Worm (Caenorhabditis elegans): ENCODE measurements around the gene Y37D8A.4.

- TF ChIP-seq dmd-4 (tag; optimal IDR thresholded peaks at IDR 0.05; ENCODE audit: borderline replicate concordance), result no peak
- no peak for TF ChIP-seq hlh-6 (tag; optimal IDR thresholded peaks at IDR 0.05)
- TF ChIP-seq pat-9 (tag; optimal IDR thresholded peaks at IDR 0.05), result no peak
- TF ChIP-seq ama-1 (optimal IDR thresholded peaks at IDR 0.05), result no peak
- no peak for TF ChIP-seq F13H6.1 (tag; optimal IDR thresholded peaks at IDR 0.05)
- TF ChIP-seq ceh-9 (tag; optimal IDR thresholded peaks at IDR 0.05), result no peak
- no peak for TF ChIP-seq tbx-7 (tag; optimal IDR thresholded peaks at IDR 0.05)
- TF ChIP-seq sdc-2 (tag; optimal IDR thresholded peaks at IDR 0.05), result no peak
- TF ChIP-seq dve-1 (tag; optimal IDR thresholded peaks at IDR 0.05), result no peak
- TF ChIP-seq che-1 (tag; optimal IDR thresholded peaks at IDR 0.05), result no peak
- no peak for TF ChIP-seq nhr-11 (tag; optimal IDR thresholded peaks at IDR 0.05)
These were observed 31.0 kb downstream of the Y37D8A.4 start, which contains the start of gene BE10.3 for ce11 chrIII:12807726-12808125.

Measured in whole organism, late embryonic.